Worm (Caenorhabditis elegans) whole organism, L2 larva: ENCODE data around the gene F11G11.4.
A peak's percentile ranks its signal among the peaks of the same experiment; 100 is the strongest.

Experiments
- F13H6.1 ChIP-seq: sonication (generic microtip); optimal IDR thresholded peaks from 2 replicates; lab custom pipeline; 2016; ENCODE audit warnings: missing genetic modification characterization, missing compliant biosample characterization
- R02D3.7 ChIP-seq: fragments of 150-350 bp; optimal IDR thresholded peaks from 2 replicates; lab custom pipeline; 2014; ENCODE audit warnings: missing biosample characterization, missing genetic modification characterization
- Y55F3AM.14 ChIP-seq: fragments of 200-800 bp; sonication (Bioruptor generic); optimal IDR thresholded peaks from 2 replicates; lab custom pipeline; 2018; ENCODE audit warnings: mild to moderate bottlenecking, missing genetic modification characterization, missing compliant biosample characterization
- alr-1 ChIP-seq: fragments of 150-350 bp; optimal IDR thresholded peaks from 2 replicates; lab custom pipeline; 2014; ENCODE audit warnings: missing biosample characterization, missing genetic modification characterization
- aly-2 ChIP-seq: fragments of 150-350 bp; optimal IDR thresholded peaks from 2 replicates; lab custom pipeline; 2014; ENCODE audit warnings: missing biosample characterization, missing genetic modification characterization
- ama-1 ChIP-seq: fragments of 150-350 bp; optimal IDR thresholded peaks from 2 replicates; lab custom pipeline; 2018; ENCODE audit warnings: inconsistent platforms
- blmp-1 ChIP-seq: sonication (generic microtip); optimal IDR thresholded peaks from 2 replicates; lab custom pipeline; 2017; ENCODE audit warnings: missing genetic modification characterization, mild to moderate bottlenecking, missing compliant biosample characterization, antibody characterized with exemption, moderate library complexity; ENCODE audit not compliant: insufficient read depth
- ceh-16 ChIP-seq: fragments of 150-350 bp; optimal IDR thresholded peaks from 2 replicates; lab custom pipeline; 2014; ENCODE audit warnings: missing biosample characterization, missing genetic modification characterization
- crh-2 ChIP-seq: sonication (generic microtip); optimal IDR thresholded peaks from 2 replicates; lab custom pipeline; 2017; ENCODE audit warnings: missing biosample characterization, missing genetic modification characterization
- dmd-4 ChIP-seq: sonication (generic microtip); optimal IDR thresholded peaks from 2 replicates; lab custom pipeline; 2017; ENCODE audit warnings: missing biosample characterization, missing genetic modification characterization
- elt-1 ChIP-seq: fragments of 150-350 bp; optimal IDR thresholded peaks from 2 replicates; lab custom pipeline; 2014; ENCODE audit warnings: missing biosample characterization, missing genetic modification characterization
- fos-1 ChIP-seq: fragments of 150-350 bp; optimal IDR thresholded peaks from 2 replicates; lab custom pipeline; 2014; ENCODE audit warnings: missing biosample characterization, missing genetic modification characterization
- gmeb-1 ChIP-seq: fragments of 150-350 bp; optimal IDR thresholded peaks from 2 replicates; lab custom pipeline; 2014; ENCODE audit warnings: missing biosample characterization, missing genetic modification characterization
- lin-11 ChIP-seq: fragments of 150-350 bp; sonication (generic microtip); optimal IDR thresholded peaks from 2 replicates; lab custom pipeline; 2014; ENCODE audit warnings: missing biosample characterization, missing genetic modification characterization, inconsistent platforms, mixed read lengths
- lin-13 ChIP-seq: fragments of 150-350 bp; optimal IDR thresholded peaks from 2 replicates; lab custom pipeline; 2014; ENCODE audit warnings: missing biosample characterization, missing genetic modification reagents, missing genetic modification characterization
- lin-39 ChIP-seq: fragments of 150-350 bp; optimal IDR thresholded peaks from 2 replicates; lab custom pipeline; 2014; ENCODE audit warnings: missing biosample characterization, missing genetic modification reagents, missing genetic modification characterization
- mab-5 ChIP-seq: fragments of 150-350 bp; optimal IDR thresholded peaks from 2 replicates; lab custom pipeline; 2014; ENCODE audit warnings: missing biosample characterization, missing genetic modification characterization
- mdl-1 ChIP-seq, 2 experiments: fragments of 150-350 bp in 1 of 2; sonication (generic microtip) in 1 of 2; optimal IDR thresholded peaks; 2 replicates each; lab custom pipeline; 2017; ENCODE audit warnings: missing biosample characterization in 2 of 2, missing genetic modification characterization in 2 of 2
- nhr-10 ChIP-seq: sonication (generic microtip); optimal IDR thresholded peaks from 2 replicates; lab custom pipeline; 2017; ENCODE audit warnings: missing biosample characterization, missing genetic modification characterization
- nhr-11 ChIP-seq: fragments of 150-350 bp; optimal IDR thresholded peaks from 2 replicates; lab custom pipeline; 2014; ENCODE audit warnings: missing biosample characterization, missing genetic modification characterization
- nhr-12 ChIP-seq: fragments of 150-350 bp; optimal IDR thresholded peaks from 2 replicates; lab custom pipeline; 2014; ENCODE audit warnings: missing biosample characterization, missing genetic modification characterization
- nhr-129 ChIP-seq: fragments of 150-350 bp; optimal IDR thresholded peaks from 2 replicates; lab custom pipeline; 2014; ENCODE audit warnings: missing biosample characterization, missing genetic modification characterization
- nhr-21 ChIP-seq: fragments of 150-350 bp; optimal IDR thresholded peaks from 2 replicates; lab custom pipeline; 2014; ENCODE audit warnings: missing biosample characterization, missing genetic modification characterization
- nhr-25 ChIP-seq: fragments of 150-350 bp; sonication (generic microtip); optimal IDR thresholded peaks from 3 replicates; lab custom pipeline; 2014; ENCODE audit warnings: missing biosample characterization, missing genetic modification characterization
- nhr-6 ChIP-seq: fragments of 150-350 bp; optimal IDR thresholded peaks from 2 replicates; lab custom pipeline; 2014; ENCODE audit warnings: missing biosample characterization, missing genetic modification characterization
- nhr-77 ChIP-seq: fragments of 150-350 bp; optimal IDR thresholded peaks from 2 replicates; lab custom pipeline; 2014; ENCODE audit warnings: missing biosample characterization, missing genetic modification characterization
- peb-1 ChIP-seq: fragments of 150-350 bp; optimal IDR thresholded peaks from 2 replicates; lab custom pipeline; 2014; ENCODE audit warnings: missing biosample characterization, missing genetic modification characterization
- sem-4 ChIP-seq: fragments of 150-350 bp; optimal IDR thresholded peaks from 2 replicates; lab custom pipeline; 2014; ENCODE audit warnings: missing biosample characterization, missing genetic modification reagents, missing genetic modification characterization
- sma-3 ChIP-seq: sonication (generic microtip); optimal IDR thresholded peaks from 2 replicates; lab custom pipeline; 2016; ENCODE audit warnings: missing genetic modification reagents, missing genetic modification characterization, missing compliant biosample characterization
- sma-9 ChIP-seq, 2 experiments: fragments of 150-350 bp in 1 of 2; sonication (generic microtip) in 1 of 2; optimal IDR thresholded peaks; 2 replicates each; lab custom pipeline; 2014 to 2016; ENCODE audit warnings: missing genetic modification characterization in 2 of 2, mild to moderate bottlenecking in 1 of 2, missing biosample characterization in 1 of 2, missing compliant biosample characterization in 1 of 2, missing genetic modification reagents in 1 of 2, moderate library complexity in 1 of 2
- unc-39 ChIP-seq: fragments of 150-350 bp; optimal IDR thresholded peaks from 2 replicates; lab custom pipeline; 2014; ENCODE audit warnings: missing biosample characterization, missing genetic modification characterization
- unc-55 ChIP-seq: fragments of 150-350 bp; sonication (generic microtip); optimal IDR thresholded peaks from 3 replicates; lab custom pipeline; 2014; ENCODE audit warnings: missing biosample characterization, missing genetic modification reagents, missing genetic modification characterization
- unc-62 ChIP-seq: fragments of 150-350 bp; optimal IDR thresholded peaks from 2 replicates; lab custom pipeline; 2014; ENCODE audit warnings: missing biosample characterization, missing genetic modification reagents, missing genetic modification characterization

F11G11.4 gene

ce11 chrII:4866045-4866444 is 5.7 kb downstream of the F11G11.4 start (continued):
- TF ChIP-seq lin-13 (GFP tag; lab: Kevin White, UChicago), result no peak

DNA sequence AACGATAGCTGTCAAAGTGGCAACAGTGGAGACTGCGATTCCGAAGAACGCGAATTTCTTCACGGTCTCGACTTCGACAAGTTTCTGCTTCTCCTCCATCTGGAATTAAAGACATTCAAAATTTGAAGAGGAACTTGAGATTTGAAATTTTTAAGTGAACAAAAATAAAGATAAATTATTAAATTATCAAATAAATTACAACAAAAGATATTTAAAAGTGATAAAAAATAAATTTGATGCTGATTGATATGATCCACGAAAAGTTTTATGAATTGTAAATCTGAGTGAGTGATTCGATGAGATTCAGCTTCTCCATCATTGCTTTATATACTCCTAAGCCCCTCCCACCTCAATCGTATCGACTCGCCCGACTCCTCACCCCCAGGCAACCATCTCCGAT is 7.1 kb downstream of the F11G11.4 start, which contains the start of gene col-17:
Gene col-17, minus strand, starts transcription at position 101 of the 400 bp plus-strand sequence.
- TF ChIP-seq mdl-1 (tag; optimal IDR thresholded peaks at IDR 0.05; lab: Kevin White, UChicago) (no peak), dmd-4 (tag; lab: Kevin White, UChicago) (no peak), mab-5 (tag; lab: Kevin White, UChicago) (no peak), Y55F3AM.14 (no peak), sma-3 (GFP tag; lab: Kevin White, UChicago) (no peak), unc-39 (no peak), sma-9 (GFP tag; optimal IDR thresholded peaks at IDR 0.05; lab: Kevin White, UChicago) (no peak), sma-9 (tag; optimal IDR thresholded peaks at IDR 0.05; lab: Kevin White, UChicago) (no peak), peb-1 (tag; lab: Kevin White, UChicago) (no peak), nhr-12 (tag; lab: Kevin White, UChicago) (no peak), nhr-6 (tag; lab: Kevin White, UChicago) (no peak), sem-4 (tag; lab: Kevin White, UChicago) (no peak), unc-62 (GFP tag; lab: Kevin White, UChicago) (no peak), nhr-10 (tag; lab: Kevin White, UChicago) (no peak), alr-1 (tag; lab: Kevin White, UChicago) (no peak), nhr-21 (tag; lab: Kevin White, UChicago) (no peak), ama-1 (lab: Kevin White, UChicago) (no peak), F13H6.1 (tag; lab: Kevin White, UChicago) (no peak), lin-13 (GFP tag; lab: Kevin White, UChicago) (no peak)

DNA sequence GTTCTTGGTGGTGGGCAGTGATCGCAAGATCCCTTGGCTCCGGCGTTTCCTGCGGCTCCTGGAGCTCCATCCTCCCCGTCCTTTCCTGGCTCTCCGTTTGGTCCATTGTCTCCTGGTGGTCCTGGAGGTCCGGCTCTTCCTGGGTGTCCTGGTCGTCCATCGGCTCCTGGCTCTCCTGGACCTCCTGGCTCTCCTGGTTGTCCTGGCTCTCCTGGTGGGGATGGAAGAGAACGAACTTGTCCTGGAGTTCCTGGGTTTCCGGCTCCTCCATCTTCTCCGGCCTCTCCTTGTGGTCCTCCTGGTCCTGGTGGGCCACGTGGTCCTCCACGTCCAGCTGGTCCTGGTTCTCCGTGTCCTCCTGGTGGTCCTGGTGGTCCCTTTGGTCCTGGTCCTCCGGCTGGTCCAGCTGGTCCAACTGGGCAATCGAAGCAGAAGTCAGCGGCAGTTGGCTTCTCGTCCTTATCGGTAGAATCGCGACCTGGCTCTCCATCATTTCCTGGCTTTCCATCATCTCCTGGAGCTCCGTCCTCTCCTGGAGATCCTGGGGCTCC is 9.5 kb downstream of the F11G11.4 start:
- no peak for TF ChIP-seq elt-1
- no peak for TF ChIP-seq ceh-16 (tag; lab: Kevin White, UChicago)
- TF ChIP-seq fos-1 (tag; lab: Kevin White, UChicago), result no peak
- no peak for TF ChIP-seq nhr-12 (tag; lab: Kevin White, UChicago)
- TF ChIP-seq blmp-1 (tag; lab: Kevin White, UChicago), result no peak
- TF ChIP-seq, all 48 proteins: peak for 0

DNA sequence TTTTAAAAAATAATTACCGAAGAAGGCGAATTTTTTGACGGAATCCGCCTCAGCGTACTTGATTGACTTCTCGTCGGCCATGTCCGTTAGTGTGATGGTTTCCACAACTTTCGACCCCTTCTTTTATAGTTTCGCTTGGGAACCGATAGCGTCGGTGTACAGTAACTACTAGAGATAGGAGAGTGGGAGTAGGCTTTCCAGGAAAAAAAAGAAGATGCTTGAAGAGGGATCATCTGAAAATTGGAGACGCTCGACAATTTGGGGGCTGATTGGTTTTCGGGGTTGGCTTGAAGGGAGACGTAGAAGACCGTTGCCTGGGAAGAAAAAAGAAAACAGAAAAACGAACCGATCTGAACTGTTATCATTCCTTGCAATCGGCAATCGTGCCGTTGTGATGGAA is 10.3 kb downstream of the F11G11.4 start, which contains the start of gene col-20:
Gene col-20, minus strand, starts transcription at position 101 of the 400 bp plus-strand sequence.
- TF ChIP-seq mdl-1 (tag; optimal IDR thresholded peaks at IDR 0.05; lab: Kevin White, UChicago) (no peak), elt-1 (no peak), nhr-11 (tag; lab: Kevin White, UChicago) (no peak), gmeb-1 (no peak), aly-2 (tag; lab: Kevin White, UChicago) (no peak), nhr-12 (tag; lab: Kevin White, UChicago) (no peak), nhr-21 (tag; lab: Kevin White, UChicago) (no peak), nhr-25 (tag; lab: Kevin White, UChicago) (no peak), fos-1 (tag; lab: Kevin White, UChicago) (no peak), unc-39 (no peak), lin-39 (tag; lab: Kevin White, UChicago) (no peak), crh-2 (tag; lab: Kevin White, UChicago) (no peak), unc-55 (GFP tag; lab: Kevin White, UChicago) (no peak), nhr-77 (tag; lab: Kevin White, UChicago) (no peak), lin-11 (tag; lab: Kevin White, UChicago) (no peak)

ce11 chrII:4871834-4872233 is 11.4 kb downstream of the F11G11.4 start:
- TF ChIP-seq blmp-1 (tag; lab: Kevin White, UChicago) (peak; percentile 53), Y55F3AM.14 (no peak)
- TF ChIP-seq, all 48 proteins: peak for 1

ce11 chrII:4873029-4873428 is 12.6 kb downstream of the F11G11.4 start, which contains the start of gene col-73:
TSS of gene col-73 (minus strand) at chrII:4873129.
- TF ChIP-seq R02D3.7 (tag; lab: Kevin White, UChicago), result no peak
- no peak for TF ChIP-seq nhr-129
- no peak for TF ChIP-seq nhr-11 (tag; lab: Kevin White, UChicago)
- TF ChIP-seq Y55F3AM.14, result no peak
- no peak for TF ChIP-seq nhr-6 (tag; lab: Kevin White, UChicago)
